Worm (Caenorhabditis elegans) whole organism, young adult: Measurements from ENCODE around the gene T21C9.9.

Source experiments
- C06A6.2 ChIP-seq: fragments of 200-800 bp; sonication (Bioruptor generic); conservative IDR thresholded peaks from 2 replicates; pipeline ENCODE4 v1.3.6; 2022; ENCODE audit warnings: missing genetic modification characterization, missing compliant biosample characterization
- C17E4.6 ChIP-seq: fragments of 200-800 bp; sonication (Bioruptor generic); IDR thresholded peaks from 2 replicates; pipeline ENCODE4 v1.3.6; 2022; ENCODE audit warnings: missing genetic modification reagents, missing genetic modification characterization, missing compliant biosample characterization
- D2030.7 ChIP-seq: fragments of 200-800 bp; sonication (Bioruptor generic); IDR thresholded peaks from 2 replicates; pipeline ENCODE4 v1.3.6; 2022; ENCODE audit warnings: missing genetic modification reagents, missing genetic modification characterization, missing compliant biosample characterization
- F10E7.11 ChIP-seq: sonication (generic microtip); optimal IDR thresholded peaks from 2 replicates; lab custom pipeline; 2017; ENCODE audit warnings: mild to moderate bottlenecking, missing genetic modification characterization, moderate library complexity, missing compliant biosample characterization
- F37B4.10 ChIP-seq: fragments of 200-800 bp; sonication (Bioruptor generic); IDR thresholded peaks from 2 replicates; pipeline ENCODE4 v1.3.6; 2022; ENCODE audit warnings: missing genetic modification characterization, missing compliant biosample characterization
- F49E8.2 ChIP-seq: sonication (generic microtip); optimal IDR thresholded peaks from 3 replicates; lab custom pipeline; 2017; ENCODE audit warnings: missing genetic modification characterization, mild to moderate bottlenecking, missing compliant biosample characterization, antibody characterized with exemption, moderate library complexity; ENCODE audit not compliant: insufficient read depth
- Y56A3A.18 ChIP-seq: fragments of 200-800 bp; sonication (Bioruptor generic); IDR thresholded peaks from 2 replicates; pipeline ENCODE4 v1.3.6; 2022; ENCODE audit warnings: missing genetic modification reagents, missing genetic modification characterization, missing compliant biosample characterization
- Y95B8A.8 ChIP-seq: fragments of 200-800 bp; sonication (Bioruptor generic); IDR thresholded peaks from 2 replicates; pipeline ENCODE4 v1.3.6; 2022; ENCODE audit warnings: missing genetic modification reagents, missing genetic modification characterization, missing compliant biosample characterization
- aptf-2 ChIP-seq: fragments of 200-800 bp; sonication (Bioruptor generic); conservative IDR thresholded peaks from 2 replicates; pipeline ENCODE4 v1.3.6; 2022; ENCODE audit warnings: missing genetic modification reagents, missing genetic modification characterization, missing compliant biosample characterization
- aptf-3 ChIP-seq: fragments of 200-800 bp; sonication (Bioruptor generic); IDR thresholded peaks from 2 replicates; pipeline ENCODE4 v1.3.6; 2022; ENCODE audit warnings: missing genetic modification characterization, missing compliant biosample characterization
- atf-7 ChIP-seq: sonication (generic microtip); optimal IDR thresholded peaks from 2 replicates; lab custom pipeline; 2017; ENCODE audit warnings: mild to moderate bottlenecking, missing genetic modification characterization, missing compliant biosample characterization
- attf-3 ChIP-seq: fragments of 200-800 bp; sonication (Bioruptor generic); conservative IDR thresholded peaks from 2 replicates; pipeline ENCODE4 v1.3.6; 2022; ENCODE audit warnings: missing genetic modification reagents, missing genetic modification characterization, missing compliant biosample characterization
- attf-5 ChIP-seq: fragments of 200-800 bp; sonication (Bioruptor generic); optimal IDR thresholded peaks from 2 replicates; lab custom pipeline; 2018; ENCODE audit warnings: mild to moderate bottlenecking, missing genetic modification characterization, missing compliant biosample characterization
- cebp-2 ChIP-seq: fragments of 200-800 bp; sonication (Bioruptor generic); IDR thresholded peaks from 2 replicates; pipeline ENCODE4 v1.3.6; 2022; ENCODE audit warnings: missing genetic modification characterization, missing compliant biosample characterization
- egl-18 ChIP-seq: fragments of 200-800 bp; sonication (Bioruptor generic); IDR thresholded peaks from 2 replicates; pipeline ENCODE4 v1.3.6; 2022; ENCODE audit warnings: missing genetic modification reagents, missing genetic modification characterization, missing compliant biosample characterization
- egl-44 ChIP-seq: fragments of 200-800 bp; sonication (Bioruptor generic); IDR thresholded peaks from 2 replicates; pipeline ENCODE4 v1.3.6; 2022; ENCODE audit warnings: missing genetic modification reagents, missing genetic modification characterization, missing compliant biosample characterization
- egrh-3 ChIP-seq: fragments of 200-800 bp; sonication (Bioruptor generic); IDR thresholded peaks from 2 replicates; pipeline ENCODE4 v1.3.6; 2022; ENCODE audit warnings: missing genetic modification reagents, missing genetic modification characterization, missing compliant biosample characterization
- him-1 ChIP-seq: sonication (generic microtip); optimal IDR thresholded peaks from 2 replicates; lab custom pipeline; 2016; ENCODE audit warnings: missing genotype, missing genetic modification reagents, missing genetic modification characterization, missing compliant biosample characterization
- hlh-26 ChIP-seq: fragments of 200-800 bp; sonication (Bioruptor generic); conservative IDR thresholded peaks from 2 replicates; pipeline ENCODE4 v1.3.6; 2022; ENCODE audit warnings: missing genetic modification reagents, missing genetic modification characterization, missing compliant biosample characterization
- hmg-1.2 ChIP-seq: fragments of 200-800 bp; sonication (Bioruptor generic); IDR thresholded peaks from 2 replicates; pipeline ENCODE4 v1.3.6; 2022; ENCODE audit warnings: missing genetic modification reagents, missing genetic modification characterization, missing compliant biosample characterization
- hsf-1 ChIP-seq: fragments of 200-800 bp; sonication (Bioruptor generic); IDR thresholded peaks from 2 replicates; pipeline ENCODE4 v1.3.6; 2022; ENCODE audit warnings: missing genetic modification reagents, missing genetic modification characterization, missing compliant biosample characterization
- let-526 ChIP-seq: fragments of 200-800 bp; sonication (Bioruptor generic); IDR thresholded peaks from 2 replicates; pipeline ENCODE4 v1.3.6; 2022; ENCODE audit warnings: missing genetic modification reagents, missing genetic modification characterization, missing compliant biosample characterization
- let-607 ChIP-seq, 2 experiments: fragments of 200-800 bp in 1 of 2; sonication (Bioruptor generic) in 1 of 2; sonication (generic microtip) in 1 of 2; optimal IDR thresholded peaks; 2 replicates each; lab custom pipeline; 2016 to 2018; ENCODE audit warnings: mild to moderate bottlenecking in 2 of 2, missing compliant biosample characterization in 2 of 2, missing genetic modification characterization in 2 of 2, moderate library complexity in 2 of 2, missing genotype in 1 of 2
- lin-26 ChIP-seq: fragments of 200-800 bp; sonication (Bioruptor generic); IDR thresholded peaks from 2 replicates; pipeline ENCODE4 v1.3.6; 2022; ENCODE audit warnings: missing genetic modification reagents, missing genetic modification characterization, missing compliant biosample characterization
- nfya-1 ChIP-seq: sonication (generic microtip); optimal IDR thresholded peaks from 2 replicates; lab custom pipeline; 2017; ENCODE audit warnings: antibody characterized with exemption, missing compliant biosample characterization, missing genetic modification characterization, borderline replicate concordance; ENCODE audit not compliant: insufficient read depth
- nhr-120 ChIP-seq: fragments of 200-800 bp; sonication (Bioruptor generic); IDR thresholded peaks from 2 replicates; pipeline ENCODE4 v1.3.6; 2022; ENCODE audit warnings: missing genetic modification characterization, missing compliant biosample characterization
- nhr-27 ChIP-seq: fragments of 200-800 bp; sonication (Bioruptor generic); optimal IDR thresholded peaks from 2 replicates; lab custom pipeline; 2018; ENCODE audit warnings: mild to moderate bottlenecking, missing genetic modification characterization, moderate library complexity, missing compliant biosample characterization
- pbrm-1 ChIP-seq: fragments of 200-800 bp; sonication (Bioruptor generic); IDR thresholded peaks from 2 replicates; pipeline ENCODE4 v1.3.6; 2022; ENCODE audit warnings: missing genetic modification reagents, missing genetic modification characterization, missing compliant biosample characterization
- rcor-1 ChIP-seq: fragments of 200-800 bp; sonication (Bioruptor generic); IDR thresholded peaks from 2 replicates; pipeline ENCODE4 v1.3.6; 2022; ENCODE audit warnings: missing genetic modification reagents, missing genetic modification characterization, missing compliant biosample characterization
- repo-1 ChIP-seq: sonication (generic microtip); optimal IDR thresholded peaks from 2 replicates; lab custom pipeline; 2017; ENCODE audit warnings: mild to moderate bottlenecking, missing genetic modification characterization, missing compliant biosample characterization
- sea-2 ChIP-seq: fragments of 200-800 bp; sonication (Bioruptor generic); IDR thresholded peaks from 2 replicates; pipeline ENCODE4 v1.3.6; 2022; ENCODE audit warnings: missing genetic modification characterization, missing compliant biosample characterization
- snpc-1.3 ChIP-seq: sonication (generic microtip); optimal IDR thresholded peaks from 2 replicates; lab custom pipeline; 2017; ENCODE audit warnings: missing genetic modification characterization, mild to moderate bottlenecking, missing compliant biosample characterization, antibody characterized with exemption, moderate library complexity, missing genotype, missing genetic modification reagents; ENCODE audit not compliant: insufficient read depth
- snpc-4 ChIP-seq, 5 experiments: fragments of 150-350 bp in 1 of 5; sonication (generic microtip) in 4 of 5; optimal IDR thresholded peaks; 2 replicates each; lab custom pipeline; 2014 to 2018; ENCODE audit warnings: missing genetic modification characterization in 5 of 5, missing biosample characterization in 3 of 5, antibody characterized with exemption in 2 of 5, mild to moderate bottlenecking in 2 of 5, missing compliant biosample characterization in 2 of 5, missing genotype in 2 of 5, moderate library complexity in 2 of 5, missing genetic modification reagents in 1 of 5
- somi-1 ChIP-seq: fragments of 200-800 bp; sonication (Bioruptor generic); optimal IDR thresholded peaks from 2 replicates; lab custom pipeline; 2018; ENCODE audit warnings: mild to moderate bottlenecking, missing genetic modification characterization, missing compliant biosample characterization
- unc-62 ChIP-seq: fragments of 150-350 bp; optimal IDR thresholded peaks from 2 replicates; lab custom pipeline; 2014; ENCODE audit warnings: missing biosample characterization, missing genetic modification reagents, missing genetic modification characterization
- zim-3 ChIP-seq: sonication (generic microtip); optimal IDR thresholded peaks from 2 replicates; lab custom pipeline; 2017; ENCODE audit warnings: mild to moderate bottlenecking, missing genetic modification characterization, moderate library complexity, missing compliant biosample characterization
- ztf-25 ChIP-seq: fragments of 200-800 bp; sonication (Bioruptor generic); IDR thresholded peaks from 2 replicates; pipeline ENCODE4 v1.3.6; 2022; ENCODE audit warnings: missing genetic modification reagents, missing genetic modification characterization, missing compliant biosample characterization

Gene T21C9.9

ce11 chrV:10592479-10592878 is at the start of gene T21C9.9:
T21C9.9 (minus strand) TSS chrV:10592579.
- TF ChIP-seq somi-1 (no peak), F37B4.10 (GFP tag; lab: Robert Waterston, UW) (0 out of 2 replicates have a peak, but pooled peaks have one; percentile 13)

ce11 chrV:10640977-10641376 is 48.6 kb upstream of the T21C9.9 start:
- no peak for TF ChIP-seq zim-3 (tag; lab: Kevin White, UChicago)
- no peak for TF ChIP-seq F37B4.10 (GFP tag; lab: Robert Waterston, UW)
- no peak for TF ChIP-seq nhr-27 (tag; lab: Kevin White, UChicago)
- TF ChIP-seq C06A6.2 (GFP tag; lab: Robert Waterston, UW): no peak
- TF ChIP-seq atf-7 (tag; lab: Kevin White, UChicago): no peak
- no peak for TF ChIP-seq Y56A3A.18 (GFP tag; lab: Robert Waterston, UW)
- TF ChIP-seq lin-26 (GFP tag; lab: Robert Waterston, UW): no peak
- TF ChIP-seq Y95B8A.8: no peak
- TF ChIP-seq repo-1: no peak
- no peak for TF ChIP-seq aptf-2
- no peak for TF ChIP-seq let-607 (tag; optimal IDR thresholded peaks at IDR 0.05; lab: Kevin White, UChicago)
- no peak for TF ChIP-seq snpc-1.3
- TF ChIP-seq sea-2 (GFP tag; lab: Robert Waterston, UW): no peak
- TF ChIP-seq, all 124 proteins: peak for 0

- peak; percentile 96 for TF ChIP-seq hmg-1.2
- TF ChIP-seq, all 124 proteins: peak for 1; not testable (repeated sequence) for 123
Measured at ce11 chrV:10638515-10638914, 46.1 kb upstream of the T21C9.9 start.

ce11 chrV:10635722-10636121 is 43.3 kb upstream of the T21C9.9 start, which contains the start of gene kvs-2:
kvs-2 (plus strand) TSS chrV:10636022.
- no peak for TF ChIP-seq egl-44 (GFP tag; lab: Robert Waterston, UW)
- TF ChIP-seq attf-3 (GFP tag; lab: Robert Waterston, UW): no peak
- no peak for TF ChIP-seq let-526 (GFP tag; lab: Robert Waterston, UW)
- no peak for TF ChIP-seq C17E4.6 (GFP tag; lab: Robert Waterston, UW)
- TF ChIP-seq F10E7.11 (tag; lab: Kevin White, UChicago): no peak
- TF ChIP-seq hsf-1 (GFP tag; lab: Robert Waterston, UW): no peak
- no peak for TF ChIP-seq rcor-1
- TF ChIP-seq F49E8.2 (tag; lab: Kevin White, UChicago): no peak
- no peak for TF ChIP-seq pbrm-1 (GFP tag; lab: Robert Waterston, UW)
- TF ChIP-seq aptf-3 (GFP tag; lab: Robert Waterston, UW): no peak
- no peak for TF ChIP-seq nfya-1 (tag; lab: Kevin White, UChicago)
- TF ChIP-seq snpc-4 (GFP tag; optimal IDR thresholded peaks at IDR 0.05; lab: Kevin White, UChicago): no peak
- TF ChIP-seq snpc-4 (tag; optimal IDR thresholded peaks at IDR 0.05; lab: Kevin White, UChicago): no peak
- TF ChIP-seq nhr-27 (tag; lab: Kevin White, UChicago): no peak

ce11 chrV:10632758-10633157 is 40.4 kb upstream of the T21C9.9 start, which contains the start of gene mab-23:
mab-23 (plus strand) TSS chrV:10633058.
- TF ChIP-seq somi-1 (no peak), him-1 (tag; lab: Kevin White, UChicago) (no peak), ztf-25 (GFP tag; lab: Robert Waterston, UW) (no peak), hlh-26 (GFP tag; lab: Robert Waterston, UW) (no peak), unc-62 (GFP tag; lab: Kevin White, UChicago) (no peak), attf-5 (GFP tag; lab: Kevin White, UChicago) (no peak), egl-18 (no peak), let-607 (tag; optimal IDR thresholded peaks at IDR 0.05; lab: Kevin White, UChicago) (no peak), D2030.7 (GFP tag; lab: Robert Waterston, UW) (no peak), egrh-3 (GFP tag; lab: Robert Waterston, UW) (no peak), cebp-2 (GFP tag; lab: Robert Waterston, UW) (no peak), nhr-120 (GFP tag; lab: Robert Waterston, UW) (no peak)
